Fruit fly (Drosophila melanogaster) whole organism, prepupa: ENCODE measurements around the gene Spn85F.

Experiments used
- Blimp-1 ChIP-seq: fragments of 200-800 bp; sonication (Bioruptor generic); optimal IDR thresholded peaks from 3 replicates; lab custom pipeline; 2017; ENCODE audit warnings: missing biosample characterization, missing genetic modification characterization, mild to moderate bottlenecking, moderate library complexity, missing genetic modification reagents
- CG8632 ChIP-seq: fragments of 200-800 bp; sonication (Bioruptor generic); optimal IDR thresholded peaks from 3 replicates; lab custom pipeline; 2016; ENCODE audit warnings: missing biosample characterization, missing genetic modification characterization
- Eip93F ChIP-seq: fragments of 200-800 bp; sonication (Bioruptor generic); optimal IDR thresholded peaks from 2 replicates; lab custom pipeline; 2016; ENCODE audit warnings: missing biosample characterization, mild to moderate bottlenecking, missing genetic modification characterization
- Ets21C ChIP-seq: fragments of 200-800 bp; sonication (Bioruptor generic); optimal IDR thresholded peaks from 3 replicates; lab custom pipeline; 2016; ENCODE audit warnings: missing biosample characterization, missing genetic modification characterization
- Hr38 ChIP-seq: sonication (Bioruptor generic); optimal IDR thresholded peaks from 2 replicates; lab custom pipeline; 2016; ENCODE audit warnings: missing biosample characterization, missing genetic modification characterization
- Sox102F ChIP-seq: fragments of 200-800 bp; sonication (Bioruptor generic); optimal IDR thresholded peaks from 2 replicates; lab custom pipeline; 2016; ENCODE audit warnings: missing biosample characterization, mild to moderate bottlenecking, missing genetic modification characterization
- cyc ChIP-seq: fragments of 200-800 bp; sonication (Bioruptor generic); optimal IDR thresholded peaks from 3 replicates; lab custom pipeline; 2016; ENCODE audit warnings: missing biosample characterization, missing genetic modification characterization

DNA sequence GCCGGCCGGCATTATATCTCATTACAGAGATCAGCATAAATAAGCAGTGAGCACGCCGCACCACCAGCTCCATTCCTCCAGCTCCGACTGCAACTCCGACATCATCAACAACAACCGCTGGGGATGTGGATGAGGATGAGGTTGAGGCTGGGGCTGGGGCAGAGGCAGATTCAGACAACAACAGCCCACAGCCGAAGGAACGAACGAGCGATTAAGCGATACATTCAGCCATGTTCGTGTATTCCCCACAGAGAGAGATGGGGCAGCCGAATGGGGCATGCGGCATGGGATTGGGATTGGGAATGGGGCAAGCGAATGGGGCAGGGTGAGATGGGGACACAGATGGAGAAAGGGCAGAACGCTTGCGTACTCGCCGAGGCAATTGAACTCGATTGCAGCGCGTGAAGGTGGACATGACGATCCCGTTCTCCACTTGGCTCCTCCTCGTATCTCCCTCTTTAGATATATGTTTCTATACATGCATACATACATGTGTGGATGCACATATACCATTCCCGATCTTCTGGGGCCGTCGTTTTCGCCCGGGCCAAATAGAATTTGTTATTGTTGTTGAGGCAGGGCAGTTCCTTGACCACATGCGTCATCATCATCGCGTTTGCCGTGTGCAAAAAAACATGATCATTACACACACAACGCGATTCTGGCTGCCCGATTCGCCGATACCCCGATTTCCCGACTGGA is 32.2 kb upstream of the Spn85F start:
- TF ChIP-seq Hr38 (GFP tag; lab: Kevin White, UChicago) (no peak), Ets21C (GFP tag; lab: Kevin White, UChicago) (no peak), Sox102F (GFP tag; lab: Kevin White, UChicago) (no peak), Eip93F (no peak), Blimp-1 (no peak), cyc (GFP tag; lab: Kevin White, UChicago) (no peak), CG8632 (GFP tag; lab: Kevin White, UChicago) (no peak)
